Worm (Caenorhabditis elegans) whole organism, mixed stage, embryonic: ENCODE measurements around the gene slc-25A18.1.
A peak's percentile ranks its signal among the peaks of the same experiment; 100 is the strongest.
"Not testable (repeated sequence)": the region's sequence is repeated elsewhere in the genome, so short reads cannot be mapped to it uniquely, and the experiment has no call there.

Experiments used
- bed-3 ChIP-seq: fragments of 200-800 bp; sonication (Bioruptor generic); optimal IDR thresholded peaks from 3 replicates; lab custom pipeline; 2018; ENCODE audit warnings: mild to moderate bottlenecking, missing genetic modification characterization, moderate library complexity, missing compliant biosample characterization
- ceh-39 ChIP-seq: fragments of 150-350 bp; optimal IDR thresholded peaks from 2 replicates; lab custom pipeline; 2014; ENCODE audit warnings: missing biosample characterization, missing genetic modification characterization
- ceh-43 ChIP-seq: fragments of 200-800 bp; sonication (Bioruptor generic); optimal IDR thresholded peaks from 2 replicates; lab custom pipeline; 2018; ENCODE audit warnings: mild to moderate bottlenecking, missing genetic modification characterization, moderate library complexity, missing compliant biosample characterization
- ceh-83 ChIP-seq: fragments of 200-800 bp; sonication (Bioruptor generic); optimal IDR thresholded peaks from 2 replicates; lab custom pipeline; 2018; ENCODE audit warnings: mild to moderate bottlenecking, missing genetic modification characterization, missing compliant biosample characterization
- ces-1 ChIP-seq: fragments of 150-350 bp; optimal IDR thresholded peaks from 2 replicates; lab custom pipeline; 2014; ENCODE audit warnings: missing biosample characterization, missing genetic modification reagents, missing genetic modification characterization
- cnd-1 ChIP-seq: fragments of 200-800 bp; sonication (Bioruptor generic); optimal IDR thresholded peaks from 2 replicates; lab custom pipeline; 2018; ENCODE audit warnings: mild to moderate bottlenecking, missing genetic modification characterization, missing compliant biosample characterization
- elt-1 ChIP-seq: sonication (generic microtip); optimal IDR thresholded peaks from 2 replicates; lab custom pipeline; 2017; ENCODE audit warnings: missing genetic modification characterization, mild to moderate bottlenecking, missing compliant biosample characterization, antibody characterized with exemption, moderate library complexity, borderline replicate concordance; ENCODE audit not compliant: insufficient read depth
- elt-3 ChIP-seq: fragments of 150-350 bp; optimal IDR thresholded peaks from 2 replicates; lab custom pipeline; 2014; ENCODE audit warnings: missing biosample characterization, missing genetic modification characterization
- flh-1 ChIP-seq: fragments of 200-800 bp; sonication (Bioruptor generic); optimal IDR thresholded peaks from 2 replicates; lab custom pipeline; 2018; ENCODE audit warnings: mild to moderate bottlenecking, missing genetic modification characterization, moderate library complexity, missing compliant biosample characterization
- ham-2 ChIP-seq: fragments of 200-800 bp; sonication (Bioruptor generic); optimal IDR thresholded peaks from 2 replicates; lab custom pipeline; 2018; ENCODE audit warnings: mild to moderate bottlenecking, missing genetic modification characterization, missing compliant biosample characterization
- hlh-1 ChIP-seq: fragments of 150-350 bp; optimal IDR thresholded peaks from 2 replicates; lab custom pipeline; 2014; ENCODE audit warnings: missing biosample characterization, missing genetic modification reagents, missing genetic modification characterization
- lin-13 ChIP-seq: fragments of 150-350 bp; optimal IDR thresholded peaks from 2 replicates; lab custom pipeline; 2014; ENCODE audit warnings: missing biosample characterization, missing genetic modification characterization
- lin-32 ChIP-seq: fragments of 200-800 bp; sonication (Bioruptor generic); optimal IDR thresholded peaks from 2 replicates; lab custom pipeline; 2018; ENCODE audit warnings: mild to moderate bottlenecking, missing genetic modification characterization, missing compliant biosample characterization
- lsy-2 ChIP-seq: fragments of 150-350 bp; optimal IDR thresholded peaks from 2 replicates; lab custom pipeline; 2014; ENCODE audit warnings: missing biosample characterization, missing genetic modification characterization
- mep-1 ChIP-seq: fragments of 150-350 bp; optimal IDR thresholded peaks from 2 replicates; lab custom pipeline; 2017; ENCODE audit warnings: missing biosample characterization, missing genetic modification reagents, missing genetic modification characterization, inconsistent platforms
- nhr-12 ChIP-seq: fragments of 150-350 bp; optimal IDR thresholded peaks from 2 replicates; lab custom pipeline; 2014; ENCODE audit warnings: missing biosample characterization, missing genetic modification characterization
- nhr-2 ChIP-seq: fragments of 150-350 bp; optimal IDR thresholded peaks from 2 replicates; lab custom pipeline; 2014; ENCODE audit warnings: missing biosample characterization, missing genetic modification characterization
- nhr-237 ChIP-seq: fragments of 150-350 bp; optimal IDR thresholded peaks from 2 replicates; lab custom pipeline; 2014; ENCODE audit warnings: missing biosample characterization, missing genetic modification characterization
- nhr-28 ChIP-seq: fragments of 150-350 bp; optimal IDR thresholded peaks from 2 replicates; lab custom pipeline; 2014; ENCODE audit warnings: missing biosample characterization, missing genetic modification characterization
- nhr-76 ChIP-seq: sonication (generic microtip); optimal IDR thresholded peaks from 2 replicates; lab custom pipeline; 2017; ENCODE audit warnings: missing biosample characterization, missing genetic modification characterization
- sem-2 ChIP-seq: fragments of 200-800 bp; sonication (Bioruptor generic); optimal IDR thresholded peaks from 2 replicates; lab custom pipeline; 2018; ENCODE audit warnings: mild to moderate bottlenecking, missing genetic modification characterization, missing compliant biosample characterization
- snpc-4 ChIP-seq: fragments of 150-350 bp; optimal IDR thresholded peaks from 2 replicates; lab custom pipeline; 2014; ENCODE audit warnings: missing biosample characterization, missing genetic modification characterization
- sptf-1 ChIP-seq: sonication (generic microtip); optimal IDR thresholded peaks from 2 replicates; lab custom pipeline; 2017; ENCODE audit warnings: mild to moderate bottlenecking, missing genetic modification characterization, moderate library complexity, missing compliant biosample characterization
- unc-120 ChIP-seq: sonication (generic microtip); optimal IDR thresholded peaks from 2 replicates; lab custom pipeline; 2017; ENCODE audit warnings: missing genetic modification characterization, missing compliant biosample characterization; ENCODE audit not compliant: poor library complexity, severe bottlenecking
- unc-39 ChIP-seq: fragments of 150-350 bp; optimal IDR thresholded peaks from 2 replicates; lab custom pipeline; 2014; ENCODE audit warnings: missing biosample characterization, missing genetic modification characterization
- unc-62 ChIP-seq: fragments of 150-350 bp; optimal IDR thresholded peaks from 2 replicates; lab custom pipeline; 2014; ENCODE audit warnings: missing biosample characterization, missing genetic modification reagents, missing genetic modification characterization
- zip-8 ChIP-seq: fragments of 150-350 bp; optimal IDR thresholded peaks from 2 replicates; lab custom pipeline; 2014; ENCODE audit warnings: missing biosample characterization, missing genetic modification characterization

Gene slc-25A18.1

DNA sequence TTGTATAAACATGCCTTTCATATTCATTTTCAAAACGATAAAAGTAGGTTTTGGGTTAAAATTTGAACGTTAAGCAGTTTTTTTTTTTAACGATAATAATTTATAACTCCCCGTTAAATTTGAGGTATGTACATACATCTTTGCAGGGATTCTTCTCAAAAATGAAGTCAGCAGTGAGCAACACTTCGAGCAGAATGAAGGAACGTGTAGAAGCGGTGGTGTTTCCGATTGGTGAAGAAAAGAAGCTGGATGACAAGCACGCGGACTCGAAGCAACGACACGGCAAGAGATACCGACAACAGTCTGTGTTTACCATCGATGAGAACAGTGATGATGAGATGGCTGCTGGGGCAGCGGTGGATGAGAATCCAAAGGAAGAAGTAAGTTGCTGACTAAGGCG, 30.7 kb downstream of the slc-25A18.1 start:
- TF ChIP-seq snpc-4 (tag; lab: Kevin White, UChicago) (no peak), nhr-2 (tag; lab: Kevin White, UChicago) (no peak)
- TF ChIP-seq, all 35 proteins: peak for 0

DNA sequence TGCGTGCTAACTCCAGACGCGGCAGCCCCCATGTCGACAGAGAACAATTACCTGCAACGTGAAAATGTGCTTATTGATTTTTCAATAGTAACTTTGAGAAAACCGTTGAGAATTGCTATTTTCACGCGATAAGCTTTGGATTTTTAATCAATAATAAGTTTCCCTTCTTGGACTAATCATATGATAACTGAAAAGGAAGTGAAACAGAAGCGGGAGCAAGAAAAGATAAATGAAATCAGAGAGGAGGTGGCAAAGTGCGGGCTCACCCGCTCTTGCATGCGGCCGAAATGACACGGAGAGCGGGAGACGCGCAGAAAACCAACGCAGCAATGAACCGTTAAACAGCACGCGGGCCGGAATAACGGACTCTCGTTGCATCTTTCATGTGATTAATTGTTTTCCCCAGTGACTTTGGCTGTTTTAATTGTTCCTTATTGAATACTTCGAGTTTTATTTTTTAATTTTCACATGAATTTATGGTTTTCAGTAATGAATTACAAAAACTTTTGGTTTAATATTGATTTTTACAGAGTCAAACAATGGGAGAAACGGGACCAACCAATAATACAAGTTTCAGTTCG, 33.4 kb downstream of the slc-25A18.1 start, which contains the start of the genes flwr-1 and tbc-1:
TSS of gene flwr-1 (minus strand) at position 51 of the 581 bp plus-strand sequence.
TSS of gene tbc-1 (plus strand) at position 531 of the 581 bp plus-strand sequence.
- TF ChIP-seq nhr-76 (tag; lab: Kevin White, UChicago) = no peak
- TF ChIP-seq bed-3 = no peak
- peak; percentile 35 for TF ChIP-seq unc-120 (tag; lab: Kevin White, UChicago)
- TF ChIP-seq ces-1 (GFP tag; lab: Kevin White, UChicago) = peak; percentile 60
- TF ChIP-seq ceh-43 (GFP tag; lab: Kevin White, UChicago) = peak; percentile 18
- no peak for TF ChIP-seq ceh-83

DNA sequence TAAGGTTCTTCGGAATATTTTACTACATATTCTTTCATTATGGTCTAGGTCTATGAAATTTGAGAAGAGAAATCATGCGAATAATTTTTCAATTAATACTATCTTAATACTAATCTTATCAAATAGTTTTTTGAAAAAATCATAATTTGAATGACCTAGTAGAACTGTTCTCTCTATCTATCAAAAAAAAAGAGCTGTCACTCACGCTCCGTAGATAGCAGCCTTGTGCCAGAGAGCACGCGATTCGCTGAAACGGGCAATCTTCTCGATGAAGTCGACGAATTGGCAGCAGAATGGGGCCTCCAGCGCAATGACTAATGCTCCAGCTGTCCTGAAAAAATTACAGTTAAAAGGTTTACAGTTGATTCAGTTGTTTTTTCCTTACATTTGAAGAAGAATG, 34.1 kb downstream of the slc-25A18.1 start:
- TF ChIP-seq lin-32 (GFP tag; lab: Kevin White, UChicago) = no peak
- TF ChIP-seq sptf-1 (tag; lab: Kevin White, UChicago) = no peak
- no peak for TF ChIP-seq hlh-1 (tag; lab: Kevin White, UChicago)
- TF ChIP-seq nhr-2 (tag; lab: Kevin White, UChicago) = no peak
- no peak for TF ChIP-seq unc-39 (tag; lab: Kevin White, UChicago)
- TF ChIP-seq unc-62 = no peak
- no peak for TF ChIP-seq nhr-12 (tag; lab: Kevin White, UChicago)
- TF ChIP-seq ceh-39 (tag; lab: Kevin White, UChicago) = no peak
- TF ChIP-seq cnd-1 (tag; lab: Kevin White, UChicago) = no peak
- TF ChIP-seq lin-13 = no peak
- no peak for TF ChIP-seq lsy-2 (tag; lab: Kevin White, UChicago)

DNA sequence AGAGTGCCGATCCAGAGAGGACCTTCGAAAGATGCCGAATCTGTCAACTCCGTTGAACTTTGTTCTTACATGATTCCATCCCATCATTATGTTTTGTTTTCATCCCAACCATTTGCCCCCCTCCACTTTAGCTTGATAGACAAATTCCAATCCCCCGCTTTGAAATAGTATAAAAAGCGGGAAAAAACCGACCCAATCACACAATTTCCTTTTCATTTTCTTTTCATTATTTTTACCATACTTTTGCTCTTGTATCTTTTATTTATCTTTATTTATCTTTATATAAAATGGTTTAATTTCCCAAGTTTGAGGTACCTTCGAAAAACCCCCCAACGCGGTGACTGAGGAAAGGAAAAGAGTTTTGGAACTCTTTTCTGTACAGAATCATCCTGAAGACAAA, 37.2 kb downstream of the slc-25A18.1 start, which contains the start of gene F20D1.22:
TSS of gene F20D1.22 (plus strand) at position 301 of the 400 bp plus-strand sequence.
- not testable (repeated sequence) for TF ChIP-seq ceh-83, bed-3, elt-1

DNA sequence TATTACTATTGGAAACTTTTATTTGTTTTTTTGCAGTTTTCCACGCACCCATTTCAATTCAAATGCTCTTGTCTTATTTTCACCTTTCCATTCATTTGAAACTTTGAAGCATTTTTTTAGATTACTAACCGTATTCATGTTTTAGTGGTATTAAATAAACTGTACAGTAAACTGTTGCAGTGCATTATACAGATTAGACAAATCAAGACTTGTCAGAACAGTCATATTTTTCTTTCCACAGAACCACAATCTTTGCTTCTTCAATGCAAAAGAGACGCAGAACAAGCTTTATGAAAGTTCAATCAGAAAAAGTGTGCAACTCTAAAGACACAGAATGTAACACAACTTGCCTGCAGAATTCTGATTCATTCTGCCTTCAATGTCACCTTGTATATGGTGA, 38.0 kb downstream of the slc-25A18.1 start, which contains the start of gene F45B8.5:
TSS of gene F45B8.5 (plus strand) at position 301 of the 400 bp plus-strand sequence.
- TF ChIP-seq ceh-39 (tag; lab: Kevin White, UChicago) (no peak), elt-3 (tag; lab: Kevin White, UChicago) (no peak), snpc-4 (tag; lab: Kevin White, UChicago) (no peak), nhr-12 (tag; lab: Kevin White, UChicago) (no peak), elt-1 (no peak), nhr-28 (tag; lab: Kevin White, UChicago) (no peak)

DNA sequence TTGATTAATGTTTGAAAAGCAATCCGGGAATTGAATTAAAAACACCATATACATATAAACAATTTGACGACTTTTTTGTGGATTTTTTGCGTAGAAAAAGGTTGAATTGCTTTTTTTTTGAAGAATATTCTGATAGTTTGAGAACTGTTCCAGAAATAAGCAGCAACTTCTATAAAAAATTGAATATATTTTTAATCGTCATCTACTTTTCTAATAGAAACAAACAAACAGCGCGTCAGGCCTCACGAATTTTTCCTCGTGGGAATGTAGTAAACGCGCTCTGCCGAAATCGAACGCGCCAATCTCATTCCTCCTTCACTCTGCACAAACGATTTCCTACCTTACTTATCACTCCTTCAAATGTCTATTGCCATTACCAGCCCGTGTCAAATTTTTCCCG, 39.5 kb downstream of the slc-25A18.1 start, which contains the start of gene rgs-11:
TSS of gene rgs-11 (plus strand) at position 301 of the 400 bp plus-strand sequence.
- no peak for TF ChIP-seq cnd-1 (tag; lab: Kevin White, UChicago)
- TF ChIP-seq snpc-4 (tag; lab: Kevin White, UChicago) = no peak
- no peak for TF ChIP-seq mep-1 (tag; lab: Kevin White, UChicago)
- TF ChIP-seq unc-120 (tag; lab: Kevin White, UChicago) = no peak
- no peak for TF ChIP-seq elt-1
- TF ChIP-seq sptf-1 (tag; lab: Kevin White, UChicago) = no peak
- no peak for TF ChIP-seq unc-62
- no peak for TF ChIP-seq nhr-237 (tag; lab: Kevin White, UChicago)
- TF ChIP-seq ceh-83 = no peak
- no peak for TF ChIP-seq zip-8 (tag; lab: Kevin White, UChicago)
- TF ChIP-seq ham-2 (GFP tag; lab: Kevin White, UChicago) = no peak
- TF ChIP-seq bed-3 = no peak
- TF ChIP-seq lin-13 = no peak
- TF ChIP-seq unc-39 (tag; lab: Kevin White, UChicago) = no peak
- TF ChIP-seq flh-1 (GFP tag; lab: Kevin White, UChicago) = no peak
- no peak for TF ChIP-seq ceh-43 (GFP tag; lab: Kevin White, UChicago)
- TF ChIP-seq sem-2 (GFP tag; lab: Kevin White, UChicago) = no peak
